Fruit fly (Drosophila melanogaster) whole organism, prepupa: Measurements from ENCODE around the gene Saysd1.

Experiments used
- Blimp-1 ChIP-seq: fragments of 200-800 bp; sonication (Bioruptor generic); optimal IDR thresholded peaks from 3 replicates; lab custom pipeline; 2017; ENCODE audit warnings: missing biosample characterization, missing genetic modification characterization, mild to moderate bottlenecking, moderate library complexity, missing genetic modification reagents
- CG15336 ChIP-seq: fragments of 200-800 bp; sonication (Bioruptor generic); IDR thresholded peaks from 2 replicates; pipeline ENCODE4 v1.3.6; 2022; ENCODE audit warnings: missing biosample characterization, missing genetic modification characterization
- CG6808 ChIP-seq: fragments of 200-800 bp; sonication (Bioruptor generic); optimal IDR thresholded peaks from 3 replicates; lab custom pipeline; 2017; ENCODE audit warnings: missing biosample characterization, missing genetic modification characterization, mild to moderate bottlenecking, moderate library complexity, missing genetic modification reagents
- CG8319 ChIP-seq: fragments of 200-800 bp; sonication (Bioruptor generic); optimal IDR thresholded peaks from 3 replicates; lab custom pipeline; 2016; ENCODE audit warnings: missing biosample characterization, missing genetic modification characterization
- Ets21C ChIP-seq: fragments of 200-800 bp; sonication (Bioruptor generic); optimal IDR thresholded peaks from 3 replicates; lab custom pipeline; 2016; ENCODE audit warnings: missing biosample characterization, missing genetic modification characterization
- Lpt ChIP-seq: fragments of 200-800 bp; sonication (Bioruptor generic); optimal IDR thresholded peaks from 3 replicates; lab custom pipeline; 2016; ENCODE audit warnings: missing biosample characterization, missing genetic modification characterization
- Sox102F ChIP-seq: fragments of 200-800 bp; sonication (Bioruptor generic); optimal IDR thresholded peaks from 2 replicates; lab custom pipeline; 2016; ENCODE audit warnings: missing biosample characterization, mild to moderate bottlenecking, missing genetic modification characterization
- achi ChIP-seq: fragments of 200-800 bp; sonication (Bioruptor generic); optimal IDR thresholded peaks from 3 replicates; lab custom pipeline; 2016; ENCODE audit warnings: missing biosample characterization, missing genetic modification characterization
- acj6 ChIP-seq: fragments of 200-800 bp; sonication (Bioruptor generic); optimal IDR thresholded peaks from 3 replicates; lab custom pipeline; 2016; ENCODE audit warnings: missing biosample characterization, missing genetic modification characterization
- fkh ChIP-seq: fragments of 200-800 bp; sonication (Bioruptor generic); optimal IDR thresholded peaks from 3 replicates; lab custom pipeline; 2017; ENCODE audit warnings: missing biosample characterization, mild to moderate bottlenecking, missing genetic modification characterization, moderate library complexity

dm6 chr3R:25177429-25177828 lies 37.6 kb downstream of the Saysd1 start:
- no peak for TF ChIP-seq Lpt (GFP tag; lab: Kevin White, UChicago)
- TF ChIP-seq Ets21C (GFP tag; lab: Kevin White, UChicago) = no peak
- no peak for TF ChIP-seq CG8319 (GFP tag; lab: Kevin White, UChicago)
- no peak for TF ChIP-seq CG6808 (GFP tag; lab: Kevin White, UChicago)
- TF ChIP-seq fkh (GFP tag; lab: Kevin White, UChicago) = no peak
- no peak for TF ChIP-seq achi (GFP tag; lab: Kevin White, UChicago)
- TF ChIP-seq CG15336 (GFP tag; lab: Robert Waterston, UW) = no peak
- no peak for TF ChIP-seq Blimp-1 (GFP tag; lab: Kevin White, UChicago)
- TF ChIP-seq Sox102F (GFP tag; lab: Kevin White, UChicago) = no peak
- no peak for TF ChIP-seq acj6
